Worm (Caenorhabditis elegans) whole organism, L4 larva: Measurements from ENCODE around the gene xol-1.

Experiments used
- F37D6.2 ChIP-seq: sonication (generic microtip); optimal IDR thresholded peaks from 2 replicates; lab custom pipeline; 2016; ENCODE audit warnings: mild to moderate bottlenecking, missing genetic modification characterization, missing compliant biosample characterization
- Y75B8A.6 ChIP-seq: fragments of 200-800 bp; sonication (Bioruptor generic); IDR thresholded peaks from 2 replicates; pipeline ENCODE4 v1.3.6; 2022; ENCODE audit warnings: missing genetic modification reagents, missing genetic modification characterization, missing compliant biosample characterization
- aly-2 ChIP-seq: sonication (generic microtip); optimal IDR thresholded peaks from 2 replicates; lab custom pipeline; 2018; ENCODE audit warnings: missing biosample characterization, missing genetic modification characterization
- egl-27 ChIP-seq: sonication (generic microtip); optimal IDR thresholded peaks from 3 replicates; lab custom pipeline; 2017; ENCODE audit warnings: missing biosample characterization, missing genetic modification reagents, missing genetic modification characterization
- hlh-30 ChIP-seq: sonication (generic microtip); optimal IDR thresholded peaks from 2 replicates; lab custom pipeline; 2017; ENCODE audit warnings: antibody characterized with exemption, mild to moderate bottlenecking, missing genetic modification characterization, missing compliant biosample characterization; ENCODE audit not compliant: insufficient read depth
- jun-1 ChIP-seq: fragments of 150-350 bp; optimal IDR thresholded peaks from 2 replicates; lab custom pipeline; 2014; ENCODE audit warnings: missing biosample characterization, missing genetic modification reagents, missing genetic modification characterization
- lin-13 ChIP-seq: fragments of 150-350 bp; optimal IDR thresholded peaks from 2 replicates; lab custom pipeline; 2014; ENCODE audit warnings: missing biosample characterization, missing genetic modification reagents, missing genetic modification characterization
- lin-29 ChIP-seq: fragments of 200-800 bp; sonication (Bioruptor generic); IDR thresholded peaks from 2 replicates; pipeline ENCODE4 v1.3.6; 2022; ENCODE audit warnings: missing genetic modification reagents, missing genetic modification characterization, missing compliant biosample characterization
- mdl-1 ChIP-seq, 2 experiments: fragments of 150-350 bp in 1 of 2; sonication (generic microtip) in 1 of 2; optimal IDR thresholded peaks; 2 replicates each; lab custom pipeline; 2014 to 2017; ENCODE audit warnings: missing biosample characterization in 2 of 2, missing genetic modification characterization in 2 of 2
- mep-1 ChIP-seq: fragments of 150-350 bp; sonication (generic microtip); optimal IDR thresholded peaks from 3 replicates; lab custom pipeline; 2014; ENCODE audit warnings: missing biosample characterization, missing genetic modification characterization
- pqm-1 ChIP-seq: sonication (generic microtip); optimal IDR thresholded peaks from 2 replicates; lab custom pipeline; 2017; ENCODE audit warnings: missing biosample characterization, missing genetic modification characterization
- skn-1 ChIP-seq: fragments of 150-350 bp; optimal IDR thresholded peaks from 2 replicates; lab custom pipeline; 2014; ENCODE audit warnings: missing biosample characterization, missing genetic modification characterization
- zag-1 ChIP-seq: fragments of 150-350 bp; optimal IDR thresholded peaks from 2 replicates; lab custom pipeline; 2014; ENCODE audit warnings: missing biosample characterization, missing genetic modification characterization

ce11 chrX:8040967-8041366, at the start of gene xol-1:
- TF ChIP-seq lin-13 (GFP tag; lab: Kevin White, UChicago), result no peak
- no peak for TF ChIP-seq hlh-30 (tag; lab: Kevin White, UChicago)
- TF ChIP-seq Y75B8A.6 (GFP tag; lab: Robert Waterston, UW), result no peak
- no peak for TF ChIP-seq lin-29 (GFP tag; lab: Robert Waterston, UW)
- no peak for TF ChIP-seq mdl-1 (tag; optimal IDR thresholded peaks at IDR 0.05; lab: Kevin White, UChicago)
- no peak for TF ChIP-seq zag-1 (tag; lab: Kevin White, UChicago)
- no peak for TF ChIP-seq mep-1 (tag; lab: Kevin White, UChicago)
- TF ChIP-seq aly-2, result no peak
- TF ChIP-seq pqm-1 (tag; lab: Kevin White, UChicago), result no peak
- no peak for TF ChIP-seq egl-27
- no peak for TF ChIP-seq F37D6.2 (tag; lab: Kevin White, UChicago)
- TF ChIP-seq skn-1 (tag; lab: Kevin White, UChicago), result no peak
- TF ChIP-seq jun-1, result no peak
